Fruit fly (Drosophila melanogaster): ENCODE results near the gene tara.
A peak's percentile ranks its signal among the peaks of the same experiment; 100 is the strongest.

DNA sequence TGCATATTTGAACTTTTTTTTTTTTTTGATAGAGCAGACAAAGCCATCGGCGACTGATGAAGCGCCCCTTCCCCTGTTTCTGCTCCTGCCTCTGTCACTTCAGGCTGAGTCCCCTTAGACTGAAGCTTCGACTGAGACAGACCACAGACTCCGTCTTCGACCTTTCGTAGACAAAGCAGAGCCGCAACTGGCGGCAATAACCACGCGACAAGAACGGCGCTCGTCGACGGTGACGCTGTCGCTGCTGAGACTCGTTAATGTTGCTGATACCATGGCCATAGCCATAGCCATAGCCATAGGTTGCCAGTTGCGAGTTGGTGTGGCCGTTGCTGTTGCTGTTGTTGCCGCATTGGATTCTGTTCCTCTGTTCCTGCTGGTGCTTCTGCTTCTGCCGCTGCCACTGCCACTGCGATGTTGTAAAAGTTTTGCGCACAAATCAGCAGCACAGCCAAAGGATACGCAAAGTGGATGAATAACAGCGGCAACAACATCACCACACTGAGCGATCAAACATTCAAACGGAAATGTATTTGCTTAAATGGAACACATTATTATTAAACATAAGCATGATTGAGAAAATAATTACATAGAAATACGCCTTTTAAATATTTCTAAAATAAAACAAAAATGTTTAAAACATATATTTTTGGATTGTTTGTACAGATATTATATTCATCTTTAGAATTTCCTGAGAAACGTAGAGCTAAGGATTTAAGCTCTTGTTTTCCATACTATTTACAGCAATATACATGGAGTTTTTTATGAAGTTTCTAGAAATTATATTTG lies 2.0 kb upstream of the tara start:
- TF ChIP-seq Ptx1 (GFP tag; IDR thresholded peaks at IDR 0.05) (no peak), CG10959 (GFP tag; IDR thresholded peaks at IDR 0.05) (peak; percentile 44; the same call in 1 of the 2 replicates), tap (tag; optimal IDR thresholded peaks at IDR 0.05) (peak; percentile 21), Spps (tag; optimal IDR thresholded peaks at IDR 0.05) (no peak), phol (tag; optimal IDR thresholded peaks at IDR 0.05) (peak; percentile 53), pan (optimal IDR thresholded peaks at IDR 0.05) (no peak), pan (GFP tag; optimal IDR thresholded peaks at IDR 0.05 in 1 of 2, IDR thresholded peaks at IDR 0.05 in 1 of 2) (no peak), bowl (GFP tag; IDR thresholded peaks at IDR 0.05) (no peak)
